Fruit fly (Drosophila melanogaster) whole organism, prepupa: ENCODE data around the gene CG42590.

Source experiments
- Blimp-1 ChIP-seq: fragments of 200-800 bp; sonication (Bioruptor generic); optimal IDR thresholded peaks from 3 replicates; lab custom pipeline; 2017; ENCODE audit warnings: missing biosample characterization, missing genetic modification characterization, mild to moderate bottlenecking, moderate library complexity, missing genetic modification reagents
- CG10631 ChIP-seq: fragments of 200-800 bp; sonication (Bioruptor generic); optimal IDR thresholded peaks from 2 replicates; lab custom pipeline; 2016; ENCODE audit warnings: missing biosample characterization, missing genetic modification characterization
- CG10669 ChIP-seq: fragments of 200-800 bp; sonication (Bioruptor generic); optimal IDR thresholded peaks from 3 replicates; lab custom pipeline; 2018; ENCODE audit warnings: missing biosample characterization, mild to moderate bottlenecking, missing genetic modification characterization, moderate library complexity
- CG11294 ChIP-seq: fragments of 200-800 bp; sonication (Bioruptor generic); IDR thresholded peaks from 2 replicates; pipeline ENCODE4 v1.3.6; 2022; ENCODE audit warnings: missing biosample characterization, missing genetic modification characterization
- CG11762 ChIP-seq: fragments of 200-800 bp; sonication (Bioruptor generic); optimal IDR thresholded peaks from 3 replicates; lab custom pipeline; 2016; ENCODE audit warnings: missing biosample characterization, missing genetic modification characterization; ENCODE audit not compliant: insufficient read depth
- CG11902 ChIP-seq: fragments of 200-800 bp; sonication (Bioruptor generic); optimal IDR thresholded peaks from 3 replicates; lab custom pipeline; 2016; ENCODE audit warnings: missing biosample characterization, missing genetic modification characterization
- CG15336 ChIP-seq: fragments of 200-800 bp; sonication (Bioruptor generic); IDR thresholded peaks from 2 replicates; pipeline ENCODE4 v1.3.6; 2022; ENCODE audit warnings: missing biosample characterization, missing genetic modification characterization
- CG1621 ChIP-seq: fragments of 200-800 bp; sonication (Bioruptor generic); optimal IDR thresholded peaks from 3 replicates; lab custom pipeline; 2018; ENCODE audit warnings: missing biosample characterization, mild to moderate bottlenecking, missing genetic modification characterization
- CG16779 ChIP-seq: fragments of 200-800 bp; sonication (Bioruptor generic); optimal IDR thresholded peaks from 3 replicates; lab custom pipeline; 2017; ENCODE audit warnings: missing biosample characterization, mild to moderate bottlenecking, missing genetic modification characterization
- CG31627 ChIP-seq: fragments of 200-800 bp; sonication (Bioruptor generic); optimal IDR thresholded peaks from 3 replicates; lab custom pipeline; 2016; ENCODE audit warnings: missing biosample characterization, missing genetic modification characterization
- CG32006 ChIP-seq: fragments of 200-800 bp; sonication (Bioruptor generic); optimal IDR thresholded peaks from 3 replicates; lab custom pipeline; 2017; ENCODE audit warnings: missing biosample characterization, mild to moderate bottlenecking, missing genetic modification characterization
- CG34406 ChIP-seq: fragments of 200-800 bp; sonication (Bioruptor generic); optimal IDR thresholded peaks from 3 replicates; lab custom pipeline; 2016; ENCODE audit warnings: missing biosample characterization, missing genetic modification characterization
- CG6163 ChIP-seq: fragments of 200-800 bp; sonication (Bioruptor generic); IDR thresholded peaks from 3 replicates; pipeline ENCODE4 v1.3.6; 2022; ENCODE audit warnings: missing biosample characterization, missing genetic modification characterization
- CG6276 ChIP-seq: fragments of 200-800 bp; sonication (Bioruptor generic); optimal IDR thresholded peaks from 2 replicates; lab custom pipeline; 2017; ENCODE audit warnings: missing biosample characterization, mild to moderate bottlenecking, missing genetic modification characterization
- CG6792 ChIP-seq: fragments of 200-800 bp; sonication (Bioruptor generic); optimal IDR thresholded peaks from 3 replicates; lab custom pipeline; 2016; ENCODE audit warnings: missing biosample characterization, missing genetic modification characterization
- CG6808 ChIP-seq: fragments of 200-800 bp; sonication (Bioruptor generic); optimal IDR thresholded peaks from 3 replicates; lab custom pipeline; 2017; ENCODE audit warnings: missing biosample characterization, missing genetic modification characterization, mild to moderate bottlenecking, moderate library complexity, missing genetic modification reagents
- CG6854 ChIP-seq: fragments of 200-800 bp; sonication (Bioruptor generic); optimal IDR thresholded peaks from 2 replicates; lab custom pipeline; 2017; ENCODE audit warnings: missing biosample characterization, mild to moderate bottlenecking, missing genetic modification characterization
- CG7368 ChIP-seq: fragments of 200-800 bp; sonication (Bioruptor generic); optimal IDR thresholded peaks from 3 replicates; lab custom pipeline; 2016; ENCODE audit warnings: missing biosample characterization, missing genetic modification characterization
- CG8119 ChIP-seq: fragments of 200-800 bp; sonication (Bioruptor generic); IDR thresholded peaks from 3 replicates; pipeline ENCODE4 v1.3.6; 2022; ENCODE audit warnings: missing biosample characterization, missing genetic modification characterization
- CG8319 ChIP-seq: fragments of 200-800 bp; sonication (Bioruptor generic); optimal IDR thresholded peaks from 3 replicates; lab custom pipeline; 2016; ENCODE audit warnings: missing biosample characterization, missing genetic modification characterization
- CG8632 ChIP-seq: fragments of 200-800 bp; sonication (Bioruptor generic); optimal IDR thresholded peaks from 3 replicates; lab custom pipeline; 2016; ENCODE audit warnings: missing biosample characterization, missing genetic modification characterization
- Eip75B ChIP-seq: fragments of 200-800 bp; sonication (Bioruptor generic); optimal IDR thresholded peaks from 3 replicates; lab custom pipeline; 2016; ENCODE audit warnings: missing biosample characterization, missing genetic modification characterization
- Eip78C ChIP-seq: fragments of 200-800 bp; sonication (Bioruptor generic); peaks from one replicate; lab custom pipeline; 2016; ENCODE audit warnings: missing biosample characterization, missing genetic modification characterization
- Eip93F ChIP-seq: fragments of 200-800 bp; sonication (Bioruptor generic); optimal IDR thresholded peaks from 2 replicates; lab custom pipeline; 2016; ENCODE audit warnings: missing biosample characterization, mild to moderate bottlenecking, missing genetic modification characterization
- Ets21C ChIP-seq: fragments of 200-800 bp; sonication (Bioruptor generic); optimal IDR thresholded peaks from 3 replicates; lab custom pipeline; 2016; ENCODE audit warnings: missing biosample characterization, missing genetic modification characterization
- Ets96B ChIP-seq: fragments of 200-800 bp; optimal IDR thresholded peaks from 2 replicates; lab custom pipeline; 2019; ENCODE audit warnings: missing biosample characterization, mild to moderate bottlenecking, missing genetic modification characterization, moderate library complexity
- Gug ChIP-seq: fragments of 200-800 bp; sonication (Bioruptor generic); IDR thresholded peaks from 2 replicates; pipeline ENCODE4 v1.3.6; 2022; ENCODE audit warnings: missing biosample characterization, missing genetic modification characterization
- Hr38 ChIP-seq: sonication (Bioruptor generic); optimal IDR thresholded peaks from 2 replicates; lab custom pipeline; 2016; ENCODE audit warnings: missing biosample characterization, missing genetic modification characterization
- Hr39 ChIP-seq: fragments of 200-800 bp; sonication (Bioruptor generic); optimal IDR thresholded peaks from 2 replicates; lab custom pipeline; 2016; ENCODE audit warnings: missing biosample characterization, missing genetic modification characterization
- Hr4 ChIP-seq: fragments of 200-800 bp; sonication (Bioruptor generic); optimal IDR thresholded peaks from 3 replicates; lab custom pipeline; 2016; ENCODE audit warnings: missing biosample characterization, missing genetic modification characterization
- Lpt ChIP-seq: fragments of 200-800 bp; sonication (Bioruptor generic); optimal IDR thresholded peaks from 3 replicates; lab custom pipeline; 2016; ENCODE audit warnings: missing biosample characterization, missing genetic modification characterization
- Smox ChIP-seq: fragments of 200-800 bp; sonication (Bioruptor generic); optimal IDR thresholded peaks from 3 replicates; lab custom pipeline; 2016; ENCODE audit warnings: missing biosample characterization, missing genetic modification characterization
- Sox102F ChIP-seq: fragments of 200-800 bp; sonication (Bioruptor generic); optimal IDR thresholded peaks from 2 replicates; lab custom pipeline; 2016; ENCODE audit warnings: missing biosample characterization, mild to moderate bottlenecking, missing genetic modification characterization
- Sox14 ChIP-seq: fragments of 200-800 bp; sonication (Bioruptor generic); optimal IDR thresholded peaks from 3 replicates; lab custom pipeline; 2016; ENCODE audit warnings: missing biosample characterization, missing genetic modification characterization
- achi ChIP-seq: fragments of 200-800 bp; sonication (Bioruptor generic); optimal IDR thresholded peaks from 3 replicates; lab custom pipeline; 2016; ENCODE audit warnings: missing biosample characterization, missing genetic modification characterization
- acj6 ChIP-seq: fragments of 200-800 bp; sonication (Bioruptor generic); optimal IDR thresholded peaks from 3 replicates; lab custom pipeline; 2016; ENCODE audit warnings: missing biosample characterization, missing genetic modification characterization
- cyc ChIP-seq: fragments of 200-800 bp; sonication (Bioruptor generic); optimal IDR thresholded peaks from 3 replicates; lab custom pipeline; 2016; ENCODE audit warnings: missing biosample characterization, missing genetic modification characterization
- dac ChIP-seq: fragments of 200-800 bp; sonication (Bioruptor generic); optimal IDR thresholded peaks from 2 replicates; lab custom pipeline; 2017; ENCODE audit warnings: missing biosample characterization, mild to moderate bottlenecking, missing genetic modification characterization
- dsx ChIP-seq: fragments of 200-800 bp; optimal IDR thresholded peaks from 3 replicates; lab custom pipeline; 2019; ENCODE audit warnings: missing biosample characterization, mild to moderate bottlenecking, missing genetic modification characterization, moderate library complexity; ENCODE audit not compliant: poor library complexity, severe bottlenecking
- eg ChIP-seq: fragments of 200-800 bp; sonication (Bioruptor generic); IDR thresholded peaks from 3 replicates; pipeline ENCODE4 v1.3.6; 2022; ENCODE audit warnings: missing biosample characterization, missing genetic modification characterization
- fd59A ChIP-seq: fragments of 200-800 bp; sonication (Bioruptor generic); optimal IDR thresholded peaks from 2 replicates; lab custom pipeline; 2017; ENCODE audit warnings: missing biosample characterization, mild to moderate bottlenecking, missing genetic modification characterization, missing genetic modification reagents
- fd85E ChIP-seq: fragments of 200-800 bp; sonication (Bioruptor generic); optimal IDR thresholded peaks from 3 replicates; lab custom pipeline; 2016; ENCODE audit warnings: missing biosample characterization, missing genetic modification characterization
- fkh ChIP-seq: fragments of 200-800 bp; sonication (Bioruptor generic); optimal IDR thresholded peaks from 3 replicates; lab custom pipeline; 2017; ENCODE audit warnings: missing biosample characterization, mild to moderate bottlenecking, missing genetic modification characterization, moderate library complexity
- lz ChIP-seq: fragments of 200-800 bp; sonication (Bioruptor generic); optimal IDR thresholded peaks from 3 replicates; lab custom pipeline; 2016; ENCODE audit warnings: missing biosample characterization, missing genetic modification characterization
- net ChIP-seq: fragments of 200-800 bp; sonication (Bioruptor generic); optimal IDR thresholded peaks from 3 replicates; lab custom pipeline; 2016; ENCODE audit warnings: missing biosample characterization, missing genetic modification characterization
- pdm3 ChIP-seq: fragments of 200-800 bp; sonication (Bioruptor generic); optimal IDR thresholded peaks from 3 replicates; lab custom pipeline; 2016; ENCODE audit warnings: missing biosample characterization, missing genetic modification characterization
- spab ChIP-seq: fragments of 200-800 bp; sonication (Bioruptor generic); optimal IDR thresholded peaks from 2 replicates; lab custom pipeline; 2017; ENCODE audit warnings: missing biosample characterization, mild to moderate bottlenecking, missing genetic modification characterization, missing genetic modification reagents
- ss ChIP-seq, 2 experiments: fragments of 200-800 bp; sonication (Bioruptor generic); optimal IDR thresholded peaks; 2 replicates in 1 of 2; 3 replicates in 1 of 2; lab custom pipeline; 2017 to 2018; ENCODE audit warnings: mild to moderate bottlenecking in 2 of 2, missing biosample characterization in 2 of 2, missing genetic modification characterization in 2 of 2, moderate library complexity in 1 of 2
- svp ChIP-seq: fragments of 200-800 bp; sonication (Bioruptor generic); peaks from one replicate; lab custom pipeline; 2016; ENCODE audit warnings: missing biosample characterization, missing genetic modification characterization
- topi ChIP-seq: fragments of 200-800 bp; sonication (Bioruptor generic); optimal IDR thresholded peaks from 3 replicates; lab custom pipeline; 2016; ENCODE audit warnings: missing biosample characterization, missing genetic modification characterization

Gene CG42590

DNA sequence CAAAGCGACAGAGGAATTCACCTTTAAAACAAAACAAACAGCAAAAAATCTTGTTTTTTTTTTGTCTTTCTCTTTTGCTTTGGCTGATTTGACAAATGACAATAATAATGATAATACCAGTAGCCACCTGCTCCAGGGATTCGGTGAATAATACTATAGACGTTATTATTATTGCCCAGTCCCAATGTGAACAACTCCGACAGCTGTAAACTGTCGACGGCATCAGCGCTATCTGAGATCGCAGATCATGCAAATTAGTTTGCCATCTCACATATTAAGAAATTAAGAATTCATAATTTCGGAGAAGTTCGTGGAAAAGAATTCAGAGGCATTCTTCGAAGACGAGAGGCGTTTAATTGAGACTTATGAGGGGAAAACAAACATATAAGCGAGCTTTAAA is 17.2 kb upstream of the CG42590 start:
- TF ChIP-seq lz (GFP tag; lab: Kevin White, UChicago): no peak

DNA sequence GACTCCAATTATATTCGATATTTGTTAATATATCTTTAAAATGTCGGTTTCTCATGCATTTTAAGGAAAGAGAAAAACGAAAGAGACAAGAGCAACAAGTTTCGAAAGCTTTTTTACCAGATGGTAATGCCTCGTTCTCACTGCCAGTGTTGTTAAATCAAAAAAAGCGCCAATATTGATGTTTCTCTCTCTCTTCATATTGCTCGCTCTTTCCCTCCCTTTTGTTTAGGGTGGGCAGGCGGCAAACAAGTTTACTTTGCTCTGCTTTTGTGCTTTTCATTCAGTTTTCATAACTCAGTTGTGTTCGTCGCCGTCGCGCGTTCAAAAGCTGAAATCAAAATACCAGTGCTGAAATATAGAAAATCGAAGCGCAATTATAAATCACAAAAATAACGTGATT is 12.8 kb upstream of the CG42590 start:
- TF ChIP-seq Sox14: peak; percentile 48
- TF ChIP-seq svp (GFP tag; lab: Kevin White, UChicago): no peak
- no peak for TF ChIP-seq CG6276
- no peak for TF ChIP-seq cyc (GFP tag; lab: Kevin White, UChicago)
- peak; percentile 45 for TF ChIP-seq Eip93F (GFP tag; lab: Kevin White, UChicago)
- TF ChIP-seq Eip78C (GFP tag; lab: Kevin White, UChicago): peak; percentile 84
- no peak; the same call in 1 of the 2 replicates for TF ChIP-seq CG15336 (GFP tag; lab: Robert Waterston, UW)
- TF ChIP-seq Gug (GFP tag; lab: Robert Waterston, UW): no peak
- TF ChIP-seq acj6 (GFP tag; lab: Kevin White, UChicago): no peak
- peak; percentile 43 for TF ChIP-seq dsx (GFP tag; lab: Kevin White, UChicago)
- peak; percentile 71 for TF ChIP-seq CG6854 (GFP tag; lab: Kevin White, UChicago)
- no peak for TF ChIP-seq spab (GFP tag; lab: Kevin White, UChicago)
- no peak for TF ChIP-seq Ets21C
- TF ChIP-seq CG1621 (tag; lab: Kevin White, UChicago): peak; percentile 16
- no peak for TF ChIP-seq CG11902 (GFP tag; lab: Kevin White, UChicago)
- peak; percentile 73 for TF ChIP-seq fd85E (GFP tag; lab: Kevin White, UChicago)
- TF ChIP-seq CG6163: peak; percentile 74; the same call in 2 of the 3 replicates
- TF ChIP-seq Lpt: no peak
- TF ChIP-seq Hr38: no peak
- TF ChIP-seq achi (GFP tag; lab: Kevin White, UChicago): peak; percentile 32
- no peak for TF ChIP-seq CG10669 (GFP tag; lab: Kevin White, UChicago)
- peak in 1 of 2 experiments; percentile 58 for TF ChIP-seq ss (GFP tag; optimal IDR thresholded peaks at IDR 0.05; lab: Kevin White, UChicago)
- no peak for TF ChIP-seq CG10631
- TF ChIP-seq Smox (GFP tag; lab: Kevin White, UChicago): peak; percentile 28
- peak; percentile 44 for TF ChIP-seq CG7368
- TF ChIP-seq lz (GFP tag; lab: Kevin White, UChicago): peak; percentile 51
- peak; percentile 85 for TF ChIP-seq Sox102F (GFP tag; lab: Kevin White, UChicago)
- peak; percentile 62 for TF ChIP-seq net (GFP tag; lab: Kevin White, UChicago)
- TF ChIP-seq CG8119 (GFP tag; lab: Robert Waterston, UW): peak; percentile 49; the same call in 1 of the 3 replicates
- no peak for TF ChIP-seq Blimp-1 (GFP tag; lab: Kevin White, UChicago)
- TF ChIP-seq CG34406 (GFP tag; lab: Kevin White, UChicago): peak; percentile 19
- peak; percentile 4 for TF ChIP-seq Ets96B (tag; lab: Kevin White, UChicago)
- TF ChIP-seq CG6808 (GFP tag; lab: Kevin White, UChicago): no peak
- peak; percentile 88 for TF ChIP-seq fkh (GFP tag; lab: Kevin White, UChicago)
- 0 out of 3 replicates have a peak, but pooled peaks have one; percentile 18 for TF ChIP-seq eg
- peak; percentile 8 for TF ChIP-seq CG8319 (GFP tag; lab: Kevin White, UChicago)
- TF ChIP-seq CG32006 (GFP tag; lab: Kevin White, UChicago): no peak
- TF ChIP-seq Hr39: no peak
- peak; percentile 50 for TF ChIP-seq topi
- TF ChIP-seq fd59A (GFP tag; lab: Kevin White, UChicago): no peak
- peak; percentile 26 for TF ChIP-seq CG11762
- peak; percentile 28 for TF ChIP-seq CG8632 (GFP tag; lab: Kevin White, UChicago)
- peak; percentile 46 for TF ChIP-seq pdm3
- peak; percentile 41 for TF ChIP-seq Eip75B (GFP tag; lab: Kevin White, UChicago)
- peak; percentile 13 for TF ChIP-seq CG31627
- no peak for TF ChIP-seq Hr4
- TF ChIP-seq CG11294 (GFP tag; lab: Robert Waterston, UW): no peak
- TF ChIP-seq CG16779 (tag; lab: Kevin White, UChicago): peak; percentile 47
- peak; percentile 38 for TF ChIP-seq CG6792 (GFP tag; lab: Kevin White, UChicago)
- no peak for TF ChIP-seq dac (GFP tag; lab: Kevin White, UChicago)
